Fruit fly (Drosophila melanogaster) whole organism, embryonic: ENCODE data around the gene CG17270.
A peak's percentile ranks its signal among the peaks of the same experiment; 100 is the strongest.

Experiments
- Bgb ChIP-seq: fragments of 200-800 bp; sonication (Bioruptor generic); IDR thresholded peaks from 2 replicates; pipeline ENCODE4 v1.3.6; 2022; ENCODE audit warnings: missing biosample characterization, missing genetic modification characterization; ENCODE audit not compliant: partially characterized antibody
- CG10366 ChIP-seq: fragments of 200-800 bp; sonication (Bioruptor generic); IDR thresholded peaks from 2 replicates; pipeline ENCODE4 v1.3.6; 2022; ENCODE audit warnings: missing biosample characterization, missing genetic modification characterization
- CG10543 ChIP-seq: fragments of 200-800 bp; sonication (Bioruptor generic); optimal IDR thresholded peaks from 3 replicates; lab custom pipeline; 2017; ENCODE audit warnings: missing biosample characterization, mild to moderate bottlenecking, missing genetic modification characterization, moderate library complexity
- CG12769 ChIP-seq: fragments of 200-800 bp; sonication (Bioruptor generic); optimal IDR thresholded peaks from 2 replicates; lab custom pipeline; 2019; ENCODE audit warnings: missing biosample characterization, mild to moderate bottlenecking, missing genetic modification characterization, moderate library complexity
- CG13894 ChIP-seq: fragments of 200-800 bp; sonication (Bioruptor generic); optimal IDR thresholded peaks from 3 replicates; lab custom pipeline; 2018; ENCODE audit warnings: missing biosample characterization, mild to moderate bottlenecking, missing genetic modification characterization, moderate library complexity
- CG14050 ChIP-seq: fragments of 200-800 bp; sonication (Bioruptor generic); IDR thresholded peaks from 3 replicates; pipeline ENCODE4 v1.3.6; 2022; ENCODE audit warnings: missing biosample characterization, missing genetic modification characterization
- CG14965 ChIP-seq: fragments of 200-800 bp; sonication (Bioruptor generic); optimal IDR thresholded peaks from 2 replicates; lab custom pipeline; 2016; ENCODE audit warnings: missing biosample characterization, missing genetic modification characterization, borderline replicate concordance
- CG15073 ChIP-seq: fragments of 200-800 bp; sonication (Bioruptor generic); optimal IDR thresholded peaks from 2 replicates; lab custom pipeline; 2016; ENCODE audit warnings: missing biosample characterization, missing genetic modification characterization
- CG1529 ChIP-seq: fragments of 200-800 bp; sonication (Bioruptor generic); optimal IDR thresholded peaks from 3 replicates; lab custom pipeline; 2018; ENCODE audit warnings: missing biosample characterization, missing genetic modification characterization
- CG15479 ChIP-seq: fragments of 200-800 bp; sonication (Bioruptor generic); optimal IDR thresholded peaks from 3 replicates; lab custom pipeline; 2019; ENCODE audit warnings: missing biosample characterization, mild to moderate bottlenecking, missing genetic modification characterization, moderate library complexity
- CG17612 ChIP-seq: fragments of 200-800 bp; sonication (Bioruptor generic); IDR thresholded peaks from 2 replicates; pipeline ENCODE4 v1.3.6; 2022; ENCODE audit warnings: missing biosample characterization, missing genetic modification characterization
- CG1792 ChIP-seq: fragments of 200-800 bp; sonication (Bioruptor generic); optimal IDR thresholded peaks from 2 replicates; lab custom pipeline; 2016; ENCODE audit warnings: missing biosample characterization, missing genetic modification characterization
- CG34422 ChIP-seq: fragments of 200-800 bp; sonication (Bioruptor generic); IDR thresholded peaks from 3 replicates; pipeline ENCODE4 v1.3.6; 2022; ENCODE audit warnings: missing biosample characterization, missing genetic modification characterization
- CG4360 ChIP-seq: fragments of 200-800 bp; sonication (Bioruptor generic); IDR thresholded peaks from 2 replicates; pipeline ENCODE4 v1.3.6; 2022; ENCODE audit warnings: missing biosample characterization, missing genetic modification characterization
- CG6765 ChIP-seq: fragments of 200-800 bp; sonication (Bioruptor generic); optimal IDR thresholded peaks from 3 replicates; lab custom pipeline; 2017; ENCODE audit warnings: missing biosample characterization, mild to moderate bottlenecking, missing genetic modification characterization
- CG7839 ChIP-seq: fragments of 200-800 bp; sonication (Bioruptor generic); optimal IDR thresholded peaks from 3 replicates; lab custom pipeline; 2018; ENCODE audit warnings: missing biosample characterization, mild to moderate bottlenecking, missing genetic modification characterization, moderate library complexity
- CG8944 ChIP-seq: fragments of 200-800 bp; sonication (Bioruptor generic); optimal IDR thresholded peaks from 3 replicates; lab custom pipeline; 2016; ENCODE audit warnings: missing biosample characterization, missing genetic modification characterization
- CG9609 ChIP-seq: fragments of 200-800 bp; sonication (Bioruptor generic); optimal IDR thresholded peaks from 3 replicates; lab custom pipeline; 2016; ENCODE audit warnings: missing biosample characterization, missing genetic modification characterization
- Camta ChIP-seq: fragments of 200-800 bp; sonication (Bioruptor generic); optimal IDR thresholded peaks from 2 replicates; lab custom pipeline; 2016; ENCODE audit warnings: missing biosample characterization, missing genetic modification characterization
- Deaf1 ChIP-seq: fragments of 200-800 bp; optimal IDR thresholded peaks from 3 replicates; lab custom pipeline; 2019; ENCODE audit warnings: missing biosample characterization, mild to moderate bottlenecking, missing genetic modification characterization, moderate library complexity
- Eip74EF ChIP-seq, 2 experiments: fragments of 200-800 bp in 1 of 2; fragments of >200 bp in 1 of 2; sonication (Bioruptor generic) in 1 of 2; optimal IDR thresholded peaks; 2 replicates each; lab custom pipeline; 2017 to 2019; ENCODE audit warnings: missing biosample characterization in 2 of 2, missing genetic modification characterization in 2 of 2, mild to moderate bottlenecking in 1 of 2, moderate library complexity in 1 of 2
- Hr78 ChIP-seq, 2 experiments: fragments of 200-800 bp in 1 of 2; fragments of >200 bp in 1 of 2; sonication (Bioruptor generic) in 1 of 2; optimal IDR thresholded peaks; 2 replicates each; lab custom pipeline; 2017 to 2019; ENCODE audit warnings: missing biosample characterization in 2 of 2, missing genetic modification characterization in 2 of 2, mild to moderate bottlenecking in 1 of 2, moderate library complexity in 1 of 2
- MESR4 ChIP-seq: fragments of 200-800 bp; sonication (Bioruptor generic); optimal IDR thresholded peaks from 2 replicates; lab custom pipeline; 2018; ENCODE audit warnings: missing biosample characterization, mild to moderate bottlenecking, missing genetic modification characterization, moderate library complexity
- NfI ChIP-seq: fragments of 200-800 bp; sonication (Bioruptor generic); optimal IDR thresholded peaks from 3 replicates; lab custom pipeline; 2018; ENCODE audit warnings: missing biosample characterization, mild to moderate bottlenecking, missing genetic modification characterization, moderate library complexity
- Opbp ChIP-seq: fragments of 200-800 bp; sonication (Bioruptor generic); IDR thresholded peaks from 3 replicates; pipeline ENCODE4 v1.3.6; 2022; ENCODE audit warnings: missing biosample characterization, missing genetic modification characterization; ENCODE audit not compliant: partially characterized antibody
- Pdp1 ChIP-seq, 2 experiments: fragments of 200-800 bp; sonication (Bioruptor generic); optimal IDR thresholded peaks; 3 replicates each; lab custom pipeline; 2016; ENCODE audit warnings: missing biosample characterization in 2 of 2, missing genetic modification characterization in 2 of 2, mild to moderate bottlenecking in 1 of 2, moderate library complexity in 1 of 2
- Scr ChIP-seq: fragments of 200-800 bp; sonication (Bioruptor generic); IDR thresholded peaks from 2 replicates; pipeline ENCODE4 v1.3.6; 2022; ENCODE audit warnings: missing biosample characterization, missing genetic modification characterization; ENCODE audit not compliant: partially characterized antibody
- Sox100B ChIP-seq: fragments of 200-800 bp; sonication (Bioruptor generic); optimal IDR thresholded peaks from 3 replicates; lab custom pipeline; 2018; ENCODE audit warnings: missing biosample characterization, mild to moderate bottlenecking, missing genetic modification characterization
- Spps ChIP-seq: fragments of 200-800 bp; sonication (Bioruptor generic); optimal IDR thresholded peaks from 2 replicates; lab custom pipeline; 2018; ENCODE audit warnings: missing biosample characterization, mild to moderate bottlenecking, missing genetic modification characterization
- Usf ChIP-seq: fragments of 200-800 bp; sonication (Bioruptor generic); optimal IDR thresholded peaks from 2 replicates; lab custom pipeline; 2017; ENCODE audit warnings: missing genotype, missing biosample characterization, missing genetic modification characterization
- amos ChIP-seq: fragments of 200-800 bp; sonication (Bioruptor generic); IDR thresholded peaks from 2 replicates; pipeline ENCODE4 v1.3.6; 2022; ENCODE audit warnings: missing biosample characterization, missing genetic modification characterization; ENCODE audit not compliant: partially characterized antibody
- bab2 ChIP-seq: fragments of 200-800 bp; sonication (Bioruptor generic); optimal IDR thresholded peaks from 2 replicates; lab custom pipeline; 2016; ENCODE audit warnings: missing biosample characterization, missing genetic modification characterization
- br ChIP-seq: fragments of >200 bp; optimal IDR thresholded peaks from 2 replicates; lab custom pipeline; 2017
- chif ChIP-seq, 2 experiments: fragments of 200-800 bp; sonication (Bioruptor generic); optimal IDR thresholded peaks; 3 replicates each; lab custom pipeline; 2016; ENCODE audit warnings: missing biosample characterization in 2 of 2, missing genetic modification characterization in 2 of 2
- crol ChIP-seq: fragments of 200-800 bp; sonication (Bioruptor generic); IDR thresholded peaks from 2 replicates; pipeline ENCODE4 v1.3.6; 2022; ENCODE audit warnings: missing biosample characterization, missing genetic modification characterization
- crp ChIP-seq, 2 experiments: fragments of 200-800 bp; sonication (Bioruptor generic); optimal IDR thresholded peaks; 2 replicates in 1 of 2; 3 replicates in 1 of 2; lab custom pipeline; 2017; ENCODE audit warnings: missing biosample characterization in 2 of 2, missing genetic modification characterization in 2 of 2, mild to moderate bottlenecking in 1 of 2, moderate library complexity in 1 of 2
- dati ChIP-seq: fragments of 200-800 bp; sonication (Bioruptor generic); IDR thresholded peaks from 2 replicates; pipeline ENCODE4 v1.3.6; 2022; ENCODE audit warnings: missing biosample characterization, missing genetic modification characterization
- emc ChIP-seq: fragments of 200-800 bp; sonication (Bioruptor generic); optimal IDR thresholded peaks from 2 replicates; lab custom pipeline; 2016; ENCODE audit warnings: missing biosample characterization, missing genetic modification characterization
- eve ChIP-seq, 2 experiments: fragments of >200 bp; optimal IDR thresholded peaks; 2 replicates each; lab custom pipeline; 2017; ENCODE audit warnings: missing biosample characterization in 2 of 2, missing genetic modification characterization in 2 of 2
- exex ChIP-seq: fragments of 200-800 bp; sonication (Bioruptor generic); optimal IDR thresholded peaks from 4 replicates; lab custom pipeline; 2018; ENCODE audit warnings: missing biosample characterization, mild to moderate bottlenecking, missing genetic modification characterization, moderate library complexity
- mam ChIP-seq: fragments of 200-800 bp; sonication (Bioruptor generic); optimal IDR thresholded peaks from 3 replicates; lab custom pipeline; 2016; ENCODE audit warnings: missing biosample characterization, missing genetic modification characterization
- pb ChIP-seq: fragments of 200-800 bp; sonication (Bioruptor generic); optimal IDR thresholded peaks from 3 replicates; lab custom pipeline; 2016; ENCODE audit warnings: missing biosample characterization, missing genetic modification characterization
- sd ChIP-seq: fragments of 200-800 bp; sonication (Bioruptor generic); optimal IDR thresholded peaks from 3 replicates; lab custom pipeline; 2018; ENCODE audit warnings: missing biosample characterization, mild to moderate bottlenecking, missing genetic modification characterization, moderate library complexity
- sens ChIP-seq: fragments of 200-800 bp; sonication (Bioruptor generic); peaks from one replicate; lab custom pipeline; 2016; ENCODE audit warnings: missing biosample characterization, missing genetic modification characterization
- slp2 ChIP-seq: fragments of 200-800 bp; sonication (Bioruptor generic); optimal IDR thresholded peaks from 2 replicates; lab custom pipeline; 2016; ENCODE audit warnings: missing biosample characterization, missing genetic modification characterization
- stc ChIP-seq: fragments of 200-800 bp; sonication (Bioruptor generic); IDR thresholded peaks from 2 replicates; pipeline ENCODE4 v1.3.6; 2022; ENCODE audit warnings: missing biosample characterization, missing genetic modification characterization
- tin ChIP-seq: fragments of 200-800 bp; sonication (Bioruptor generic); optimal IDR thresholded peaks from 3 replicates; lab custom pipeline; 2016; ENCODE audit warnings: missing biosample characterization, missing genetic modification characterization
- zen2 ChIP-seq: fragments of 200-800 bp; sonication (Bioruptor generic); IDR thresholded peaks from 3 replicates; pipeline ENCODE4 v1.3.6; 2022; ENCODE audit warnings: missing biosample characterization, missing genetic modification characterization; ENCODE audit not compliant: partially characterized antibody

CG17270 gene

dm6 chr3R:20828520-20829415 lies 10.0 kb upstream of the CG17270 start:
- TF ChIP-seq CG34422 (peak; percentile 39; the same call in 2 of the 3 replicates), amos (GFP tag; lab: Robert Waterston, UW) (no peak; the same call in 1 of the 2 replicates), eve (GFP tag; optimal IDR thresholded peaks at IDR 0.05; lab: Kevin White, UChicago) (no peak), CG13894 (tag; lab: Kevin White, UChicago) (peak; percentile 17), emc (GFP tag; lab: Kevin White, UChicago) (no peak), bab2 (GFP tag; lab: Kevin White, UChicago) (no peak), Scr (0 out of 2 replicates have a peak, but pooled peaks have one; percentile 20), CG10366 (GFP tag; lab: Robert Waterston, UW) (peak; percentile 33), CG15479 (GFP tag; lab: Kevin White, UChicago) (peak; percentile 91), CG1792 (GFP tag; lab: Kevin White, UChicago) (no peak), Sox100B (GFP tag; lab: Kevin White, UChicago) (no peak), mam (GFP tag; lab: Kevin White, UChicago) (peak; percentile 24), CG1529 (GFP tag; lab: Kevin White, UChicago) (no peak), br (lab: Kevin White, UChicago) (no peak), Pdp1 (GFP tag; optimal IDR thresholded peaks at IDR 0.05; lab: Kevin White, UChicago) (peak in 1 of 2 experiments; percentile 99), CG4360 (GFP tag; lab: Robert Waterston, UW) (no peak), CG15073 (GFP tag; lab: Kevin White, UChicago) (no peak), CG12769 (tag; lab: Kevin White, UChicago) (peak; percentile 78), Eip74EF (GFP tag; optimal IDR thresholded peaks at IDR 0.05; lab: Kevin White, UChicago) (peak in 1 of 2 experiments; percentile 18), Deaf1 (tag; lab: Kevin White, UChicago) (peak; percentile 18), crol (GFP tag; lab: Robert Waterston, UW) (peak; percentile 70), CG9609 (GFP tag; lab: Kevin White, UChicago) (no peak), Spps (no peak), stc (0 out of 2 replicates have a peak, but pooled peaks have one; percentile 10), MESR4 (GFP tag; lab: Kevin White, UChicago) (peak; percentile 4), dati (no peak), CG17612 (no peak), Bgb (peak; percentile 56; the same call in 1 of the 2 replicates), CG7839 (tag; lab: Kevin White, UChicago) (no peak), tin (GFP tag; lab: Kevin White, UChicago) (no peak), pb (GFP tag; lab: Kevin White, UChicago) (no peak), CG8944 (GFP tag; lab: Kevin White, UChicago) (no peak), CG14965 (GFP tag; lab: Kevin White, UChicago) (no peak), sens (GFP tag; lab: Kevin White, UChicago) (peak; percentile 61), Camta (GFP tag; lab: Kevin White, UChicago) (no peak), CG10543 (GFP tag; lab: Kevin White, UChicago) (peak; percentile 31), Opbp (GFP tag; lab: Robert Waterston, UW) (no peak; the same call in 2 of the 3 replicates), crp (GFP tag; optimal IDR thresholded peaks at IDR 0.05; lab: Kevin White, UChicago) (peak in 1 of 2 experiments; percentile 10), zen2 (GFP tag; lab: Robert Waterston, UW) (no peak), Usf (GFP tag; lab: Kevin White, UChicago) (no peak), slp2 (no peak), exex (tag; lab: Kevin White, UChicago) (peak; percentile 65), CG14050 (no peak), chif (GFP tag; optimal IDR thresholded peaks at IDR 0.05; lab: Kevin White, UChicago) (no peak), NfI (GFP tag; lab: Kevin White, UChicago) (no peak), sd (peak; percentile 45), Hr78 (GFP tag; optimal IDR thresholded peaks at IDR 0.05; lab: Kevin White, UChicago) (no peak), CG6765 (GFP tag; lab: Kevin White, UChicago) (no peak)
